Worm (Caenorhabditis elegans) whole organism, L2 larva: ENCODE measurements around the gene mlt-9.
A peak's percentile ranks its signal among the peaks of the same experiment; 100 is the strongest.

Source experiments
- C34F6.9 ChIP-seq: fragments of 150-350 bp; optimal IDR thresholded peaks from 2 replicates; lab custom pipeline; 2014; ENCODE audit warnings: missing biosample characterization, missing genetic modification characterization
- F13H6.1 ChIP-seq: sonication (generic microtip); optimal IDR thresholded peaks from 2 replicates; lab custom pipeline; 2016; ENCODE audit warnings: missing genetic modification characterization, missing compliant biosample characterization
- R02D3.7 ChIP-seq: fragments of 150-350 bp; optimal IDR thresholded peaks from 2 replicates; lab custom pipeline; 2014; ENCODE audit warnings: missing biosample characterization, missing genetic modification characterization
- Y55F3AM.14 ChIP-seq: fragments of 200-800 bp; sonication (Bioruptor generic); optimal IDR thresholded peaks from 2 replicates; lab custom pipeline; 2018; ENCODE audit warnings: mild to moderate bottlenecking, missing genetic modification characterization, missing compliant biosample characterization
- ZK546.5 ChIP-seq: sonication (generic microtip); optimal IDR thresholded peaks from 2 replicates; lab custom pipeline; 2017; ENCODE audit warnings: missing biosample characterization, missing genetic modification characterization
- alr-1 ChIP-seq: fragments of 150-350 bp; optimal IDR thresholded peaks from 2 replicates; lab custom pipeline; 2014; ENCODE audit warnings: missing biosample characterization, missing genetic modification characterization
- aly-2 ChIP-seq: fragments of 150-350 bp; optimal IDR thresholded peaks from 2 replicates; lab custom pipeline; 2014; ENCODE audit warnings: missing biosample characterization, missing genetic modification characterization
- blmp-1 ChIP-seq: sonication (generic microtip); optimal IDR thresholded peaks from 2 replicates; lab custom pipeline; 2017; ENCODE audit warnings: missing genetic modification characterization, mild to moderate bottlenecking, missing compliant biosample characterization, antibody characterized with exemption, moderate library complexity; ENCODE audit not compliant: insufficient read depth
- ceh-16 ChIP-seq: fragments of 150-350 bp; optimal IDR thresholded peaks from 2 replicates; lab custom pipeline; 2014; ENCODE audit warnings: missing biosample characterization, missing genetic modification characterization
- crh-2 ChIP-seq: sonication (generic microtip); optimal IDR thresholded peaks from 2 replicates; lab custom pipeline; 2017; ENCODE audit warnings: missing biosample characterization, missing genetic modification characterization
- dmd-4 ChIP-seq: sonication (generic microtip); optimal IDR thresholded peaks from 2 replicates; lab custom pipeline; 2017; ENCODE audit warnings: missing biosample characterization, missing genetic modification characterization
- egl-27 ChIP-seq: sonication (generic microtip); optimal IDR thresholded peaks from 3 replicates; lab custom pipeline; 2017; ENCODE audit warnings: missing biosample characterization, missing genetic modification reagents, missing genetic modification characterization
- elt-1 ChIP-seq: fragments of 150-350 bp; optimal IDR thresholded peaks from 2 replicates; lab custom pipeline; 2014; ENCODE audit warnings: missing biosample characterization, missing genetic modification characterization
- elt-3 ChIP-seq: sonication (generic microtip); optimal IDR thresholded peaks from 2 replicates; lab custom pipeline; 2017; ENCODE audit warnings: missing biosample characterization, missing genetic modification characterization
- fos-1 ChIP-seq: fragments of 150-350 bp; optimal IDR thresholded peaks from 2 replicates; lab custom pipeline; 2014; ENCODE audit warnings: missing biosample characterization, missing genetic modification characterization
- gmeb-1 ChIP-seq: fragments of 150-350 bp; optimal IDR thresholded peaks from 2 replicates; lab custom pipeline; 2014; ENCODE audit warnings: missing biosample characterization, missing genetic modification characterization
- lin-13 ChIP-seq: fragments of 150-350 bp; optimal IDR thresholded peaks from 2 replicates; lab custom pipeline; 2014; ENCODE audit warnings: missing biosample characterization, missing genetic modification reagents, missing genetic modification characterization
- lsy-2 ChIP-seq, 2 experiments: fragments of 150-350 bp in 1 of 2; sonication (generic microtip) in 1 of 2; optimal IDR thresholded peaks; 2 replicates each; lab custom pipeline; 2014 to 2017; ENCODE audit warnings: missing biosample characterization in 2 of 2, missing genetic modification characterization in 2 of 2
- mab-5 ChIP-seq: fragments of 150-350 bp; optimal IDR thresholded peaks from 2 replicates; lab custom pipeline; 2014; ENCODE audit warnings: missing biosample characterization, missing genetic modification characterization
- mbf-1 ChIP-seq: sonication (generic microtip); optimal IDR thresholded peaks from 2 replicates; lab custom pipeline; 2017; ENCODE audit warnings: missing biosample characterization, missing genetic modification characterization
- mdl-1 ChIP-seq, 2 experiments: fragments of 150-350 bp in 1 of 2; sonication (generic microtip) in 1 of 2; optimal IDR thresholded peaks; 2 replicates each; lab custom pipeline; 2017; ENCODE audit warnings: missing biosample characterization in 2 of 2, missing genetic modification characterization in 2 of 2
- nhr-12 ChIP-seq: fragments of 150-350 bp; optimal IDR thresholded peaks from 2 replicates; lab custom pipeline; 2014; ENCODE audit warnings: missing biosample characterization, missing genetic modification characterization
- nhr-129 ChIP-seq: fragments of 150-350 bp; optimal IDR thresholded peaks from 2 replicates; lab custom pipeline; 2014; ENCODE audit warnings: missing biosample characterization, missing genetic modification characterization
- nhr-21 ChIP-seq: fragments of 150-350 bp; optimal IDR thresholded peaks from 2 replicates; lab custom pipeline; 2014; ENCODE audit warnings: missing biosample characterization, missing genetic modification characterization
- nhr-23 ChIP-seq: fragments of 150-350 bp; optimal IDR thresholded peaks from 2 replicates; lab custom pipeline; 2014; ENCODE audit warnings: missing biosample characterization, missing genetic modification reagents, missing genetic modification characterization
- nhr-25 ChIP-seq: fragments of 150-350 bp; sonication (generic microtip); optimal IDR thresholded peaks from 3 replicates; lab custom pipeline; 2014; ENCODE audit warnings: missing biosample characterization, missing genetic modification characterization
- nhr-6 ChIP-seq: fragments of 150-350 bp; optimal IDR thresholded peaks from 2 replicates; lab custom pipeline; 2014; ENCODE audit warnings: missing biosample characterization, missing genetic modification characterization
- peb-1 ChIP-seq: fragments of 150-350 bp; optimal IDR thresholded peaks from 2 replicates; lab custom pipeline; 2014; ENCODE audit warnings: missing biosample characterization, missing genetic modification characterization
- sem-4 ChIP-seq: fragments of 150-350 bp; optimal IDR thresholded peaks from 2 replicates; lab custom pipeline; 2014; ENCODE audit warnings: missing biosample characterization, missing genetic modification reagents, missing genetic modification characterization
- skn-1 ChIP-seq: sonication (generic microtip); optimal IDR thresholded peaks from 2 replicates; lab custom pipeline; 2017; ENCODE audit warnings: missing biosample characterization, missing genetic modification characterization
- sma-3 ChIP-seq: sonication (generic microtip); optimal IDR thresholded peaks from 2 replicates; lab custom pipeline; 2016; ENCODE audit warnings: missing genetic modification reagents, missing genetic modification characterization, missing compliant biosample characterization
- sma-9 ChIP-seq, 2 experiments: fragments of 150-350 bp in 1 of 2; sonication (generic microtip) in 1 of 2; optimal IDR thresholded peaks; 2 replicates each; lab custom pipeline; 2014 to 2016; ENCODE audit warnings: missing genetic modification characterization in 2 of 2, mild to moderate bottlenecking in 1 of 2, missing biosample characterization in 1 of 2, missing compliant biosample characterization in 1 of 2, missing genetic modification reagents in 1 of 2, moderate library complexity in 1 of 2
- snpc-4 ChIP-seq: fragments of 150-350 bp; optimal IDR thresholded peaks from 2 replicates; lab custom pipeline; 2014; ENCODE audit warnings: missing biosample characterization, missing genetic modification characterization
- unc-39 ChIP-seq: fragments of 150-350 bp; optimal IDR thresholded peaks from 2 replicates; lab custom pipeline; 2014; ENCODE audit warnings: missing biosample characterization, missing genetic modification characterization
- unc-55 ChIP-seq: fragments of 150-350 bp; sonication (generic microtip); optimal IDR thresholded peaks from 3 replicates; lab custom pipeline; 2014; ENCODE audit warnings: missing biosample characterization, missing genetic modification reagents, missing genetic modification characterization
- zag-1 ChIP-seq: fragments of 150-350 bp; optimal IDR thresholded peaks from 2 replicates; lab custom pipeline; 2014; ENCODE audit warnings: missing biosample characterization, missing genetic modification characterization
- ztf-1 ChIP-seq: fragments of 200-800 bp; sonication (Bioruptor generic); conservative IDR thresholded peaks from 2 replicates; pipeline ENCODE4 v1.3.6; 2022; ENCODE audit warnings: missing genetic modification characterization, missing compliant biosample characterization
- ztf-11 ChIP-seq: sonication (generic microtip); optimal IDR thresholded peaks from 2 replicates; lab custom pipeline; 2017; ENCODE audit warnings: missing biosample characterization, missing genetic modification characterization
- ztf-4 ChIP-seq: fragments of 150-350 bp; optimal IDR thresholded peaks from 2 replicates; lab custom pipeline; 2014; ENCODE audit warnings: missing biosample characterization, missing genetic modification characterization

mlt-9 gene

ce11 chrX:15084395-15084794 is 23.2 kb downstream of the mlt-9 start, which contains the start of gene F09B12.5:
Gene F09B12.5 (plus strand): TSS chrX:15084695.
- TF ChIP-seq ztf-1 (GFP tag; lab: Robert Waterston, UW): no peak
- TF ChIP-seq ceh-16 (tag; lab: Kevin White, UChicago): no peak
- no peak for TF ChIP-seq F13H6.1 (tag; lab: Kevin White, UChicago)
- no peak for TF ChIP-seq peb-1
- no peak for TF ChIP-seq nhr-23 (tag; lab: Kevin White, UChicago)
- no peak for TF ChIP-seq zag-1 (tag; lab: Kevin White, UChicago)
- no peak for TF ChIP-seq ztf-4 (tag; lab: Kevin White, UChicago)
- no peak for TF ChIP-seq nhr-25 (tag; lab: Kevin White, UChicago)
- no peak for TF ChIP-seq nhr-21 (tag; lab: Kevin White, UChicago)
- no peak for TF ChIP-seq ztf-11
- no peak for TF ChIP-seq C34F6.9
- TF ChIP-seq mab-5 (tag; lab: Kevin White, UChicago): no peak
- TF ChIP-seq aly-2 (tag; lab: Kevin White, UChicago): no peak
- no peak for TF ChIP-seq elt-1
- no peak for TF ChIP-seq nhr-129
- no peak for TF ChIP-seq nhr-12
- TF ChIP-seq nhr-6 (tag; lab: Kevin White, UChicago): no peak
- no peak for TF ChIP-seq lin-13 (GFP tag; lab: Kevin White, UChicago)

ce11 chrX:15083795-15084194 is 23.8 kb downstream of the mlt-9 start, which contains the start of gene H40L08.1:
Gene H40L08.1 (minus strand): TSS chrX:15084086.
- TF ChIP-seq sem-4 (no peak), nhr-129 (peak; percentile 9), peb-1 (no peak), aly-2 (tag; lab: Kevin White, UChicago) (no peak), ceh-16 (tag; lab: Kevin White, UChicago) (no peak), lin-13 (GFP tag; lab: Kevin White, UChicago) (peak; percentile 7), fos-1 (tag; lab: Kevin White, UChicago) (peak; percentile 2), unc-55 (GFP tag; lab: Kevin White, UChicago) (peak; percentile 34), alr-1 (tag; lab: Kevin White, UChicago) (no peak), nhr-6 (tag; lab: Kevin White, UChicago) (no peak), sma-3 (no peak), sma-9 (GFP tag; optimal IDR thresholded peaks at IDR 0.05; lab: Kevin White, UChicago) (peak; percentile 1), sma-9 (tag; optimal IDR thresholded peaks at IDR 0.05; lab: Kevin White, UChicago) (no peak), C34F6.9 (peak; percentile 31)

DNA sequence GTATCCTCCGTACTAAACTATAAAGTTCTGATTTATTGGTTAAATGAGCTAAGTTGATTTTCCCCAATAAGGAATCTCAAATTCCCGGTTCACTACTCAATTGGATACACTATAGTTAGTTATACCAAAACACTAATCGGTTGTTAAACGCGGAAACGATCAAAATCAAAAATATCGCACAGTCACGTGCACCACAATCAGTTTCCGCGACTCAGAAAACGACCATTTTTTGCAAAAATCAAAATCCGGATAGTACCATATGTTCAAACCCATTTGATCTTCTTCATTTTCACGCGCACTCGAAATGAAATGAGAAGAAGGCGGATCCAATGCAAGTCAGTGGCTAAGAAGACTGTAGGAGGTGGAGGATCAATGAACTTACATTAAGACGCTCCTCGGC is 26.1 kb downstream of the mlt-9 start:
- TF ChIP-seq F13H6.1 (tag; lab: Kevin White, UChicago): no peak
- no peak for TF ChIP-seq skn-1 (tag; lab: Kevin White, UChicago)
- no peak for TF ChIP-seq zag-1 (tag; lab: Kevin White, UChicago)
- no peak for TF ChIP-seq dmd-4 (tag; lab: Kevin White, UChicago)
- no peak for TF ChIP-seq C34F6.9
- TF ChIP-seq lsy-2 (tag; optimal IDR thresholded peaks at IDR 0.05; lab: Kevin White, UChicago): no peak
- TF ChIP-seq sma-9 (GFP tag; optimal IDR thresholded peaks at IDR 0.05; lab: Kevin White, UChicago): peak; percentile 55
- TF ChIP-seq sma-9 (tag; optimal IDR thresholded peaks at IDR 0.05; lab: Kevin White, UChicago): no peak
- peak; percentile 13 for TF ChIP-seq nhr-129
- TF ChIP-seq nhr-21 (tag; lab: Kevin White, UChicago): peak; percentile 21

- no peak for TF ChIP-seq ZK546.5 (tag; lab: Kevin White, UChicago)
- TF ChIP-seq nhr-21 (tag; lab: Kevin White, UChicago): peak; percentile 87
- TF ChIP-seq dmd-4 (tag; lab: Kevin White, UChicago): no peak
- no peak for TF ChIP-seq elt-3 (tag; lab: Kevin White, UChicago)
- TF ChIP-seq egl-27 (tag; lab: Kevin White, UChicago): no peak
- no peak for TF ChIP-seq zag-1 (tag; lab: Kevin White, UChicago)
- TF ChIP-seq sem-4: no peak
- peak in 1 of 2 experiments; percentile 36 for TF ChIP-seq lsy-2 (tag; optimal IDR thresholded peaks at IDR 0.05; lab: Kevin White, UChicago)
- no peak for TF ChIP-seq peb-1
- TF ChIP-seq ztf-4 (tag; lab: Kevin White, UChicago): no peak
- TF ChIP-seq R02D3.7 (tag; lab: Kevin White, UChicago): no peak
- TF ChIP-seq sma-3: peak; percentile 86
- TF ChIP-seq nhr-12: no peak
- TF ChIP-seq nhr-6 (tag; lab: Kevin White, UChicago): no peak
- TF ChIP-seq nhr-129: peak; percentile 50
- TF ChIP-seq lin-13 (GFP tag; lab: Kevin White, UChicago): no peak
- no peak for TF ChIP-seq mbf-1 (tag; lab: Kevin White, UChicago)
- no peak for TF ChIP-seq blmp-1
- no peak for TF ChIP-seq crh-2 (tag; lab: Kevin White, UChicago)
- peak; percentile 80 for TF ChIP-seq nhr-25 (tag; lab: Kevin White, UChicago)
- TF ChIP-seq gmeb-1 (tag; lab: Kevin White, UChicago): no peak
- TF ChIP-seq ztf-11: no peak
- no peak for TF ChIP-seq unc-39 (tag; lab: Kevin White, UChicago)
- TF ChIP-seq ceh-16 (tag; lab: Kevin White, UChicago): no peak
- TF ChIP-seq mdl-1 (tag; optimal IDR thresholded peaks at IDR 0.05; lab: Kevin White, UChicago): no peak
- TF ChIP-seq snpc-4 (tag; lab: Kevin White, UChicago): no peak
- TF ChIP-seq sma-9 (GFP tag; optimal IDR thresholded peaks at IDR 0.05; lab: Kevin White, UChicago): peak; percentile 84
- TF ChIP-seq sma-9 (tag; optimal IDR thresholded peaks at IDR 0.05; lab: Kevin White, UChicago): no peak
- no peak for TF ChIP-seq Y55F3AM.14 (GFP tag; lab: Kevin White, UChicago)
These were observed 28.2 kb downstream of the mlt-9 start for ce11 chrX:15079406-15079805.
